Fruit fly (Drosophila melanogaster): ENCODE results near the gene tx.

- TF ChIP-seq Mnt (GFP tag; optimal IDR thresholded peaks at IDR 0.05) (no peak), bab1 (GFP tag; optimal IDR thresholded peaks at IDR 0.05) (no peak), cnc (optimal IDR thresholded peaks at IDR 0.05) (no peak), toe (GFP tag; optimal IDR thresholded peaks at IDR 0.05) (no peak), CG7045 (GFP tag; optimal IDR thresholded peaks at IDR 0.05) (no peak), CG5204 (GFP tag; optimal IDR thresholded peaks at IDR 0.05) (no peak), Clk (GFP tag; optimal IDR thresholded peaks at IDR 0.05) (no peak), tj (GFP tag; optimal IDR thresholded peaks at IDR 0.05) (no peak), CG33017 (tag; optimal IDR thresholded peaks at IDR 0.05) (no peak), CG11617 (GFP tag; optimal IDR thresholded peaks at IDR 0.05) (no peak), pad (GFP tag; optimal IDR thresholded peaks at IDR 0.05) (no peak), ovo (GFP tag; optimal IDR thresholded peaks at IDR 0.05) (no peak), kay (GFP tag; ENCODE audit: borderline replicate concordance) (no peak)
Observed at dm6 chr3R:26450371-26450770, 9.8 kb downstream of the tx start, which contains the start of gene Hex-t2.

Data from whole organism, adult.